Fruit fly (Drosophila melanogaster) whole organism, wandering third instar larva: Measurements from ENCODE around the gene PTPMT1.

Experiments used
- Abd-B ChIP-seq: fragments of >200 bp; optimal IDR thresholded peaks from 2 replicates; lab custom pipeline; 2017; ENCODE audit warnings: missing biosample characterization, missing genetic modification characterization
- CG32264 ChIP-seq: fragments of 200-800 bp; sonication (Bioruptor generic); optimal IDR thresholded peaks from 2 replicates; lab custom pipeline; 2016; ENCODE audit warnings: missing biosample characterization, missing genetic modification characterization
- CG9705 ChIP-seq: fragments of 200-800 bp; sonication (Bioruptor generic); optimal IDR thresholded peaks from 2 replicates; lab custom pipeline; 2018; ENCODE audit warnings: missing biosample characterization, mild to moderate bottlenecking, missing genetic modification characterization
- CrebA ChIP-seq: fragments of 200-800 bp; sonication (Bioruptor generic); optimal IDR thresholded peaks from 2 replicates; lab custom pipeline; 2016; ENCODE audit warnings: missing biosample characterization, mild to moderate bottlenecking, missing genetic modification characterization, borderline replicate concordance
- Dfd ChIP-seq: fragments of >200 bp; optimal IDR thresholded peaks from 2 replicates; lab custom pipeline; 2017; ENCODE audit warnings: missing biosample characterization, missing genetic modification characterization
- Dif ChIP-seq: fragments of 200-275, 200-300 bp; sonication (Bioruptor generic); optimal IDR thresholded peaks from 2 replicates; lab custom pipeline; 2018; ENCODE audit warnings: missing biosample characterization, missing genetic modification characterization; ENCODE audit not compliant: partially characterized antibody
- GATAd ChIP-seq: sonication (Bioruptor generic); optimal IDR thresholded peaks from 2 replicates; lab custom pipeline; 2016; ENCODE audit warnings: missing biosample characterization, missing genetic modification characterization
- HLH106 ChIP-seq: fragments of 200-800 bp; optimal IDR thresholded peaks from 3 replicates; lab custom pipeline; 2019; ENCODE audit warnings: missing biosample characterization, mild to moderate bottlenecking, missing genetic modification characterization, moderate library complexity
- Hnf4 ChIP-seq: fragments of 200-800 bp; sonication (Bioruptor generic); optimal IDR thresholded peaks from 2 replicates; lab custom pipeline; 2016; ENCODE audit warnings: missing biosample characterization, mild to moderate bottlenecking, missing genetic modification characterization
- Hr78 ChIP-seq: fragments of >200 bp; optimal IDR thresholded peaks from 2 replicates; lab custom pipeline; 2017; ENCODE audit warnings: missing biosample characterization, missing genetic modification characterization
- Hr83 ChIP-seq: fragments of 200-300 bp; sonication (Bioruptor generic); optimal IDR thresholded peaks from 2 replicates; lab custom pipeline; 2016; ENCODE audit warnings: missing biosample characterization, mild to moderate bottlenecking, missing genetic modification characterization, moderate library complexity; ENCODE audit not compliant: poor library complexity, severe bottlenecking
- Jra ChIP-seq: sonication (Bioruptor generic); optimal IDR thresholded peaks from 2 replicates; lab custom pipeline; 2016; ENCODE audit warnings: missing biosample characterization, missing genetic modification characterization
- Mio ChIP-seq: sonication (Bioruptor generic); optimal IDR thresholded peaks from 2 replicates; lab custom pipeline; 2016; ENCODE audit warnings: missing biosample characterization, missing genetic modification characterization
- Myc ChIP-seq: fragments of >200 bp; optimal IDR thresholded peaks from 2 replicates; lab custom pipeline; 2017
- N ChIP-seq: fragments of >200 bp; optimal IDR thresholded peaks from 2 replicates; lab custom pipeline; 2018; ENCODE audit warnings: missing biosample characterization, missing external identifiers, missing genetic modification characterization
- OdsH ChIP-seq: fragments of 200-800 bp; sonication (Bioruptor generic); optimal IDR thresholded peaks from 2 replicates; lab custom pipeline; 2016; ENCODE audit warnings: missing biosample characterization, mild to moderate bottlenecking, missing genetic modification characterization
- Rel ChIP-seq, 2 experiments: fragments of 200-800 bp; sonication (Bioruptor generic) in 1 of 2; optimal IDR thresholded peaks; 2 replicates in 1 of 2; 3 replicates in 1 of 2; lab custom pipeline; 2016 to 2019; ENCODE audit warnings: mild to moderate bottlenecking in 2 of 2, missing biosample characterization in 2 of 2, missing genetic modification characterization in 2 of 2, moderate library complexity in 1 of 2
- Sp1 ChIP-seq: fragments of 200-800 bp; sonication (Bioruptor generic); optimal IDR thresholded peaks from 3 replicates; lab custom pipeline; 2019; ENCODE audit warnings: missing biosample characterization, mild to moderate bottlenecking, missing genetic modification characterization, moderate library complexity
- Vsx2 ChIP-seq: fragments of 200-300, 225-300 bp; sonication (Bioruptor generic); optimal IDR thresholded peaks from 2 replicates; lab custom pipeline; 2018; ENCODE audit warnings: missing biosample characterization, missing genetic modification characterization; ENCODE audit not compliant: partially characterized antibody
- br ChIP-seq: fragments of 200-800 bp; sonication (Bioruptor generic); optimal IDR thresholded peaks from 2 replicates; lab custom pipeline; 2016; ENCODE audit warnings: missing biosample characterization, missing genetic modification characterization
- brk ChIP-seq: fragments of 200-800 bp; sonication (Bioruptor generic); optimal IDR thresholded peaks from 2 replicates; lab custom pipeline; 2016; ENCODE audit warnings: missing biosample characterization, mild to moderate bottlenecking, missing genetic modification characterization
- dl ChIP-seq, 2 experiments: fragments of 175-275, 200-275 bp in 1 of 2; fragments of 200-275 bp in 1 of 2; sonication (Bioruptor generic); optimal IDR thresholded peaks; lab custom pipeline; 2018; ENCODE audit warnings: mild to moderate bottlenecking in 2 of 2, missing biosample characterization in 2 of 2, missing genetic modification characterization in 2 of 2, moderate library complexity in 2 of 2; ENCODE audit not compliant: partially characterized antibody in 2 of 2, insufficient read depth in 1 of 2
- dmrt93B ChIP-seq: fragments of 200-800 bp; sonication (Bioruptor generic); optimal IDR thresholded peaks from 2 replicates; lab custom pipeline; 2018; ENCODE audit warnings: missing biosample characterization, mild to moderate bottlenecking, missing genetic modification characterization
- dsf ChIP-seq: sonication (Bioruptor generic); optimal IDR thresholded peaks from 2 replicates; lab custom pipeline; 2016; ENCODE audit warnings: missing biosample characterization, missing genetic modification characterization, borderline replicate concordance
- ey ChIP-seq: fragments of 200-800 bp; sonication (Bioruptor generic); optimal IDR thresholded peaks from 2 replicates; lab custom pipeline; 2016; ENCODE audit warnings: missing biosample characterization, missing genetic modification characterization
- foxo ChIP-seq, 2 experiments: fragments of 200-800 bp; sonication (Bioruptor generic); optimal IDR thresholded peaks; 2 replicates in 1 of 2; 3 replicates in 1 of 2; lab custom pipeline; 2016 to 2017; ENCODE audit warnings: missing biosample characterization in 2 of 2, missing genetic modification characterization in 2 of 2
- fru ChIP-seq: fragments of 200-800 bp; sonication (Bioruptor generic); optimal IDR thresholded peaks from 3 replicates; lab custom pipeline; 2016; ENCODE audit warnings: missing biosample characterization, mild to moderate bottlenecking, missing genetic modification characterization
- h ChIP-seq: fragments of 200-800 bp; sonication (Bioruptor generic); optimal IDR thresholded peaks from 3 replicates; lab custom pipeline; 2016; ENCODE audit warnings: missing biosample characterization, mild to moderate bottlenecking, missing genetic modification characterization
- jim ChIP-seq: fragments of 175-275, 200-325 bp; sonication (Bioruptor generic); optimal IDR thresholded peaks from 2 replicates; lab custom pipeline; 2016; ENCODE audit warnings: missing biosample characterization, mild to moderate bottlenecking, missing genetic modification characterization
- lola ChIP-seq: fragments of >200 bp; optimal IDR thresholded peaks from 2 replicates; lab custom pipeline; 2017; ENCODE audit warnings: missing biosample characterization, missing genetic modification characterization
- pan ChIP-seq: fragments of >200 bp; optimal IDR thresholded peaks from 2 replicates; lab custom pipeline; 2017
- psq ChIP-seq: fragments of 200-800 bp; sonication (Bioruptor generic); optimal IDR thresholded peaks from 3 replicates; lab custom pipeline; 2017; ENCODE audit warnings: missing biosample characterization, mild to moderate bottlenecking, missing genetic modification characterization, moderate library complexity
- rgr ChIP-seq: fragments of 200-800 bp; sonication (Bioruptor generic); optimal IDR thresholded peaks from 3 replicates; lab custom pipeline; 2016; ENCODE audit warnings: missing biosample characterization, mild to moderate bottlenecking, missing genetic modification characterization
- sage ChIP-seq: fragments of 200-800 bp; sonication (Bioruptor generic); optimal IDR thresholded peaks from 2 replicates; lab custom pipeline; 2016; ENCODE audit warnings: missing biosample characterization, mild to moderate bottlenecking, missing genetic modification characterization
- sv ChIP-seq: fragments of 200-800 bp; sonication (Bioruptor generic); optimal IDR thresholded peaks from 3 replicates; lab custom pipeline; 2016; ENCODE audit warnings: missing biosample characterization, missing genetic modification characterization
- usp ChIP-seq: fragments of >200 bp; optimal IDR thresholded peaks from 2 replicates; lab custom pipeline; 2017; ENCODE audit warnings: missing biosample characterization, missing genetic modification characterization
- woc ChIP-seq: sonication (Bioruptor generic); optimal IDR thresholded peaks from 2 replicates; lab custom pipeline; 2016; ENCODE audit warnings: missing biosample characterization, mild to moderate bottlenecking, missing genetic modification characterization

PTPMT1 gene

dm6 chr3R:23773610-23774364 is 15.6 kb downstream of the PTPMT1 start, which contains the start of gene CG10208:
Gene CG10208, minus strand, starts transcription at chr3R:23774127.
- TF ChIP-seq br (GFP tag; lab: Kevin White, UChicago): no peak
- no peak for TF ChIP-seq dmrt93B (GFP tag; lab: Kevin White, UChicago)
- no peak for TF ChIP-seq Sp1
- no peak for TF ChIP-seq Rel (GFP tag; optimal IDR thresholded peaks at IDR 0.05; lab: Kevin White, UChicago)
- peak; percentile 47 for TF ChIP-seq Rel (tag; optimal IDR thresholded peaks at IDR 0.05; lab: Kevin White, UChicago)
- no peak for TF ChIP-seq foxo (GFP tag; optimal IDR thresholded peaks at IDR 0.05; lab: Kevin White, UChicago)
- no peak for TF ChIP-seq GATAd (GFP tag; lab: Kevin White, UChicago)
- no peak for TF ChIP-seq Abd-B (GFP tag; lab: Kevin White, UChicago)
- TF ChIP-seq dsf (GFP tag; lab: Kevin White, UChicago): no peak
- no peak for TF ChIP-seq CG32264 (GFP tag; lab: Kevin White, UChicago)
- peak; percentile 3 for TF ChIP-seq h (GFP tag; lab: Kevin White, UChicago)
- TF ChIP-seq Hr83: peak; percentile 7
- no peak for TF ChIP-seq dl (GFP tag; optimal IDR thresholded peaks at IDR 0.05; lab: Kevin White, UChicago; ENCODE audit: insufficient read depth in 1 of 2, partially characterized antibody in 2 of 2)
- no peak for TF ChIP-seq Dif (GFP tag; lab: Kevin White, UChicago)
- no peak for TF ChIP-seq N (GFP tag; lab: Kevin White, UChicago)

dm6 chr3R:23780757-23781156 is 22.6 kb downstream of the PTPMT1 start:
- TF ChIP-seq fru (GFP tag; lab: Kevin White, UChicago) (no peak), pan (no peak), Hr78 (GFP tag; lab: Kevin White, UChicago) (no peak), Myc (lab: Kevin White, UChicago) (no peak), brk (no peak), woc (GFP tag; lab: Kevin White, UChicago) (no peak), CG9705 (GFP tag; lab: Kevin White, UChicago) (no peak), psq (GFP tag; lab: Kevin White, UChicago) (no peak), CrebA (GFP tag; lab: Kevin White, UChicago) (no peak), GATAd (GFP tag; lab: Kevin White, UChicago) (no peak), Sp1 (no peak), Rel (GFP tag; optimal IDR thresholded peaks at IDR 0.05; lab: Kevin White, UChicago) (no peak), Rel (tag; optimal IDR thresholded peaks at IDR 0.05; lab: Kevin White, UChicago) (no peak), ey (GFP tag; lab: Kevin White, UChicago) (no peak), Hnf4 (GFP tag; lab: Kevin White, UChicago) (no peak), foxo (GFP tag; optimal IDR thresholded peaks at IDR 0.05; lab: Kevin White, UChicago) (no peak), Mio (GFP tag; lab: Kevin White, UChicago) (no peak), lola (GFP tag; lab: Kevin White, UChicago) (no peak)

dm6 chr3R:23781466-23781935 is 23.4 kb downstream of the PTPMT1 start, which contains the start of the genes Nup98-96 and mbc:
Gene Nup98-96, minus strand, starts transcription at chr3R:23781621.
Gene mbc, plus strand, starts transcription at chr3R:23781765.
- TF ChIP-seq dsf (GFP tag; lab: Kevin White, UChicago): no peak
- TF ChIP-seq pan: no peak
- TF ChIP-seq Rel (GFP tag; optimal IDR thresholded peaks at IDR 0.05; lab: Kevin White, UChicago): no peak
- TF ChIP-seq Rel (tag; optimal IDR thresholded peaks at IDR 0.05; lab: Kevin White, UChicago): peak; percentile 86
- TF ChIP-seq lola (GFP tag; lab: Kevin White, UChicago): peak; percentile 79
- TF ChIP-seq Hr83: peak; percentile 84
- peak; percentile 84 for TF ChIP-seq dmrt93B (GFP tag; lab: Kevin White, UChicago)
- peak; percentile 91 for TF ChIP-seq woc (GFP tag; lab: Kevin White, UChicago)
- peak; percentile 73 for TF ChIP-seq psq (GFP tag; lab: Kevin White, UChicago)
- peak; percentile 86 for TF ChIP-seq rgr
- TF ChIP-seq CrebA (GFP tag; lab: Kevin White, UChicago): no peak
- peak; percentile 80 for TF ChIP-seq OdsH (GFP tag; lab: Kevin White, UChicago)
- no peak for TF ChIP-seq usp (GFP tag; lab: Kevin White, UChicago)
- peak; percentile 8 for TF ChIP-seq CG32264 (GFP tag; lab: Kevin White, UChicago)
- peak; percentile 85 for TF ChIP-seq fru (GFP tag; lab: Kevin White, UChicago)
- TF ChIP-seq brk: no peak
- no peak for TF ChIP-seq Dfd (GFP tag; lab: Kevin White, UChicago)
- peak; percentile 84 for TF ChIP-seq CG9705 (GFP tag; lab: Kevin White, UChicago)
- peak; percentile 76 for TF ChIP-seq Dif (GFP tag; lab: Kevin White, UChicago)
- no peak for TF ChIP-seq dl (GFP tag; optimal IDR thresholded peaks at IDR 0.05; lab: Kevin White, UChicago; ENCODE audit: insufficient read depth in 1 of 2, partially characterized antibody in 2 of 2)
- TF ChIP-seq sage (GFP tag; lab: Kevin White, UChicago): no peak
- TF ChIP-seq HLH106 (tag; lab: Kevin White, UChicago): peak; percentile 87
- TF ChIP-seq Myc (lab: Kevin White, UChicago): peak; percentile 41
- peak; percentile 89 for TF ChIP-seq h (GFP tag; lab: Kevin White, UChicago)
- TF ChIP-seq GATAd (GFP tag; lab: Kevin White, UChicago): no peak
- peak; percentile 65 for TF ChIP-seq Abd-B (GFP tag; lab: Kevin White, UChicago)
- TF ChIP-seq jim (GFP tag; lab: Kevin White, UChicago): no peak
- peak in 1 of 2 experiments; percentile 90 for TF ChIP-seq foxo (GFP tag; optimal IDR thresholded peaks at IDR 0.05; lab: Kevin White, UChicago)
- TF ChIP-seq Hnf4 (GFP tag; lab: Kevin White, UChicago): peak; percentile 59
- TF ChIP-seq Vsx2 (GFP tag; lab: Kevin White, UChicago): peak; percentile 99
- peak; percentile 86 for TF ChIP-seq sv (GFP tag; lab: Kevin White, UChicago)
- TF ChIP-seq N (GFP tag; lab: Kevin White, UChicago): peak; percentile 73
- peak; percentile 9 for TF ChIP-seq Mio (GFP tag; lab: Kevin White, UChicago)
- peak; percentile 68 for TF ChIP-seq Jra (GFP tag; lab: Kevin White, UChicago)
- peak; percentile 80 for TF ChIP-seq br (GFP tag; lab: Kevin White, UChicago)
- peak; percentile 50 for TF ChIP-seq Hr78 (GFP tag; lab: Kevin White, UChicago)
- TF ChIP-seq Sp1: peak; percentile 78
- TF ChIP-seq ey (GFP tag; lab: Kevin White, UChicago): peak; percentile 87
